Fruit fly (Drosophila melanogaster) S2 (cell line): ENCODE data around the gene srw.

Experiments used
- CG8478 ChIP-seq: fragments of >200 bp; optimal IDR thresholded peaks from 2 replicates; lab custom pipeline; 2018
- CTCF ChIP-seq, 2 experiments: fragments of >200 bp; optimal IDR thresholded peaks; 2 replicates each; lab custom pipeline; 2018

DNA sequence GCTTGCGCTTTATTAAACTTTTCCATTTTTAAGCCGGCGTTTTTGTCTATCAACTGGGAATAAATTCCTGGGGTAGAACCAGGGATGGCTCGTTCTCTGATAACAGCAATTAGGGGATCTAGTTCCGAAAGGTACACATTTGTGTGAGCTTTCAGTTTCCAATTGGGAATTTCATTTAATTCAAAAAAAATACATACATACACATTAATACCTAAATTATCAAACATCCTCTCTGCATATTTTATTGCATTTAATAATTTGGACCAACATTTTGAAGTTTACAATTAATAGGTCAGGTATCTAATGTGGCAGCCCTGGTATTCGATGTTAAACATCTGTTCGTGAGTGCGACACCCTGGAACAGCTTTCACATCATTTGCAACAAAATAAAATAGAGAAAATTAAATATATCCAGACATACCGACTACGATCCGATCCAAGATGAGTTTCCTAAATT lies 24.1 kb downstream of the srw start, which contains the start of the genes CG15011 and CG1309:
- peak in 1 of 2 experiments; percentile 2 for TF ChIP-seq CTCF (optimal IDR thresholded peaks at IDR 0.05; lab: Kevin White, UChicago)
- no peak for TF ChIP-seq CG8478
